Fruit fly (Drosophila melanogaster): ENCODE measurements around the gene CG6836.

The CG6836 gene

DNA sequence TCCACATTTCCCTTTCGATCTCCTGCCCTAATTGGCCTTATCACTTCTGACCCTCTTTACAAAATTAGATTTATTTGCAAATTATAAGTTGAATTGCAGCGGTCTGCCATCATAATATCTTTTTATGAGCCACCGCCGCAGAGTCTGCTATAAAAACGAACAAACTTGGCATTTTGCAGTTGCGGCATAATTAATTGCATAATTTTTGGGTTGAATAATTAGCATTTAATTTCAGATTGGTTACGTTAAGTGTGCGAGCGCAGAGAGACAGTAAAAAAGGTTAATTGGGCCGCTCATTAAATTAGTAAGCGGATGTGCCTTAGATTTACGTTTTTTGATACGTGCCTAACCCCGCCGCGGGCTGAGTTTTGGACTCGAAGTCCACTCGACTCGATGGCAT lies 1.3 kb upstream of the CG6836 start:
- TF ChIP-seq fd85E (GFP tag; optimal IDR thresholded peaks at IDR 0.05) (no peak), net (GFP tag; optimal IDR thresholded peaks at IDR 0.05) (no peak), CG6163 (GFP tag; IDR thresholded peaks at IDR 0.05) (0 out of 3 replicates have a peak, but pooled peaks have one; percentile 20), CG4318 (GFP tag; optimal IDR thresholded peaks at IDR 0.05) (no peak), OdsH (GFP tag; optimal IDR thresholded peaks at IDR 0.05) (no peak)

DNA sequence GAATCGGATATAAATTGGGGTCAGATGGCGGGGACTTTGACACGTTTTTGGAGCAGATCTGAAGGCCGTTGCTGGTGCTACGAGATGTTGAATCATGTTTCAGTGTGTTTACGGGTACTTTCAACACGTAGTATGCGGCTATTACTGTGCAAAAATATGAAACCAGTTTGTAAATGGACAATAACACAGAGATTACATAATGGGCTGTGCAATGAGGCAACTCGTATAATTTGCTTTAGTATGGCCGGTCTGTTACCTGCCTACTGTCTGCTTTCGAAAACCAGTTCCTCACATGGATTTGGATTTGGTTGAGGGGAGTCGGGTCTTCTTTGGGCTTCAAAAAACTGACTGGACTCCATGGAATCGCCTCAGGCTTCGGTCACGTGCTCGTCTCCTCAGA lies 2.0 kb downstream of the CG6836 start:
- TF ChIP-seq topi (GFP tag; optimal IDR thresholded peaks at IDR 0.05) (no peak), Eip75B (GFP tag; optimal IDR thresholded peaks at IDR 0.05) (peak; percentile 22), CG4318 (GFP tag; optimal IDR thresholded peaks at IDR 0.05) (no peak), CG6808 (GFP tag; optimal IDR thresholded peaks at IDR 0.05) (no peak), Gug (GFP tag; IDR thresholded peaks at IDR 0.05) (no peak), Blimp-1 (GFP tag; optimal IDR thresholded peaks at IDR 0.05) (no peak), Sox14 (GFP tag; optimal IDR thresholded peaks at IDR 0.05) (no peak), salr (GFP tag; optimal IDR thresholded peaks at IDR 0.05) (no peak), vri (GFP tag; optimal IDR thresholded peaks at IDR 0.05) (peak; percentile 97), CG32006 (GFP tag; optimal IDR thresholded peaks at IDR 0.05) (no peak), CG1621 (tag; optimal IDR thresholded peaks at IDR 0.05) (peak; percentile 1)

DNA sequence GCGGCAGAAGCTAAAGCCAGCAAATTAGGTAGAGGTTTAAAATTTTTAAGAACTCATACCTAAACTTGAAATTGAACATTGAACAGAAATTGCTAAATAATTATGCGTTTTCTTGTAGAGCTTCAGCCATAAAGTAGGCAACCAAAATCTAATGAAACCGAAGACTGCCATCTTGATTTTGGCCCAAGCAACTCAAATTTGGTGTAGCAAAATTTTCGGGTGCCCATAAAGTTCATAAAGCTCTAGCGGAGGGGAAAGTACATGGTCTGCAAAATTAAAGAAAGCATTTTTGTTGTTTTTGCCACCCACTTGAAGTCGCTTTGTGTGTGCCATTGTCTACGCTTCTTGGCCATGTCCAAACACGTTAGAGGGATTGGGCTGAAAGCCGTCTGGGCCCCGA lies 6.6 kb downstream of the CG6836 start:
- TF ChIP-seq Eip78C (GFP tag), result peak; percentile 22
- TF ChIP-seq Lpt (GFP tag; optimal IDR thresholded peaks at IDR 0.05), result no peak

DNA sequence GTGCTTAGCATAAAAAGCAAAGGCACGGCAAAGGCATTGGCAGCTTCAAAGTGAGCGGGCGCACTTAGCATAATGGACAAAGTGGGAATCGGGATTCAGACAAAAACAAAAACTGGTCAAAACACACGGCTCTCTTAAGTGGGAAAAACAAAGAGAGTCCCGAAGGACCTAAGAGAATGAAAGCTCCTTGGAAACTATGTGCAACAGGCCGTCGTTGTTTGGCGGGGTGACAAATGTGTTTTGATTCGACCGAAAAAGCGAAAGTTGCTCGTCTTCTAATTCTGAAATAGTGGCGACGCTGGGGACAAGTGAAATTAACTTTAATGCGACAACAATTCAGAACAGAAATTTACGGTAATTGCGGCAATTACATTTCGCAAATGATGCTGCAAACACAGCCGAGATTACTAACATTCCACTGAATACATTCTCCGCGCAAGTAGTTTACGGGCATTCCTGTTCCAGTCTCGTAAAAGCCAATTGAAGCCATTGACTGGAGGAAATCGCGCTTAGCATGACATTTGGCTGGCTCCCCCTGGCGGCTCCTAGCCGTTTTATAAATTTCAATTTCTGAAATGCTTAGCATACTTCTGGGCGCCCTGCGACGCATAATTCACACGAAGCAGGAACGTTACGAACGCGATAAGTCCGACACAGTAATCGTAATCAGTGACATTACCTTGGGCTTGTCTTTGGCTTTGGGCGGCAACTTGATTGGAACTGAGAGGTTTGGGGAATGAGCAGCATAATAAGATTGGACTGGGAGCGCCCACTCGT lies 18.0 kb downstream of the CG6836 start:
- TF ChIP-seq CG6163 (GFP tag; IDR thresholded peaks at IDR 0.05), result 0 out of 3 replicates have a peak, but pooled peaks have one; percentile 25
- TF ChIP-seq CG6854 (GFP tag; optimal IDR thresholded peaks at IDR 0.05), result no peak
- no peak for TF ChIP-seq fd59A (GFP tag; optimal IDR thresholded peaks at IDR 0.05)
- TF ChIP-seq Eip78C (GFP tag), result peak; percentile 62
- TF ChIP-seq CG34406 (GFP tag; optimal IDR thresholded peaks at IDR 0.05), result no peak
- TF ChIP-seq CG31627 (GFP tag; optimal IDR thresholded peaks at IDR 0.05), result peak; percentile 38
- TF ChIP-seq Ets96B (tag; optimal IDR thresholded peaks at IDR 0.05), result no peak
- no peak for TF ChIP-seq CG6276 (GFP tag; optimal IDR thresholded peaks at IDR 0.05)
- no peak for TF ChIP-seq CG8319 (GFP tag; optimal IDR thresholded peaks at IDR 0.05)
- TF ChIP-seq pdm3 (GFP tag; optimal IDR thresholded peaks at IDR 0.05), result peak; percentile 8
- TF ChIP-seq CG3919 (GFP tag; optimal IDR thresholded peaks at IDR 0.05), result peak; percentile 10

DNA sequence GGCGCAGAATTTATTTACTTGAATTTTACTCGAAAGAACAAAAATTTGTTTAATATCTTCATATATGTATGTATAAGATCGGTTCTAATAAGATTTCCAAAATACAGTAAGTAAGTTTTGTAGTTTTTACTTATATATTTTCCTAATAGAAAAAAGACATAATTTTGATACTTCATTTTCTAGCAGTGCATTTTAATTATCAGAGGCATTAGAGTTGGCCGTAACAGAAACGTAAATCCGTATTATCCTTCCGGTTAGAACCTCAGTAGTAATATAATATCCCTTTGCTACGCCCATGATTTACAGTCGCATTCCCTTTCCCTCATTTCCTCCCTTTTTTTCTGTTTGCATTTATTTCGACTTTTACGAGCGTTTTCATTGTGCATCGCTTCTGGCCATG lies 26.3 kb downstream of the CG6836 start:
- TF ChIP-seq CG7368 (GFP tag; optimal IDR thresholded peaks at IDR 0.05) (no peak), CG9139 (GFP tag; optimal IDR thresholded peaks at IDR 0.05) (no peak), vri (GFP tag; optimal IDR thresholded peaks at IDR 0.05) (no peak), CG11902 (GFP tag; optimal IDR thresholded peaks at IDR 0.05) (no peak), CG6854 (GFP tag; optimal IDR thresholded peaks at IDR 0.05) (no peak), CG6276 (GFP tag; optimal IDR thresholded peaks at IDR 0.05) (no peak), esn (GFP tag; optimal IDR thresholded peaks at IDR 0.05) (peak; percentile 51), achi (GFP tag; optimal IDR thresholded peaks at IDR 0.05) (peak; percentile 25), Sox102F (GFP tag; optimal IDR thresholded peaks at IDR 0.05) (peak; percentile 5), topi (GFP tag; optimal IDR thresholded peaks at IDR 0.05) (peak; percentile 48), OdsH (GFP tag; optimal IDR thresholded peaks at IDR 0.05) (no peak), CG10631 (GFP tag; optimal IDR thresholded peaks at IDR 0.05) (peak; percentile 5), lz (GFP tag; optimal IDR thresholded peaks at IDR 0.05) (peak; percentile 24), CG6808 (GFP tag; optimal IDR thresholded peaks at IDR 0.05) (no peak), eg (GFP tag; IDR thresholded peaks at IDR 0.05) (no peak), acj6 (GFP tag; optimal IDR thresholded peaks at IDR 0.05) (peak; percentile 22), salr (GFP tag; optimal IDR thresholded peaks at IDR 0.05) (no peak), CG8319 (GFP tag; optimal IDR thresholded peaks at IDR 0.05) (peak; percentile 1), CG1621 (tag; optimal IDR thresholded peaks at IDR 0.05) (no peak), ss (GFP tag; optimal IDR thresholded peaks at IDR 0.05) (no peak), CG15336 (GFP tag; IDR thresholded peaks at IDR 0.05) (no peak), net (GFP tag; optimal IDR thresholded peaks at IDR 0.05) (no peak), fkh (GFP tag; optimal IDR thresholded peaks at IDR 0.05) (no peak), CG11294 (GFP tag; IDR thresholded peaks at IDR 0.05) (no peak), CG3032 (tag; optimal IDR thresholded peaks at IDR 0.05) (no peak), spab (GFP tag; optimal IDR thresholded peaks at IDR 0.05) (no peak), pdm3 (GFP tag; optimal IDR thresholded peaks at IDR 0.05) (peak; percentile 31)
